Worm (Caenorhabditis elegans) whole organism, early embryonic: ENCODE measurements around the gene AH9.6.

Experiments used
- B0310.2 ChIP-seq: sonication (generic microtip); optimal IDR thresholded peaks from 2 replicates; lab custom pipeline; 2016; ENCODE audit warnings: mild to moderate bottlenecking, missing genetic modification characterization, missing compliant biosample characterization
- F13C5.2 ChIP-seq: sonication (generic microtip); optimal IDR thresholded peaks from 2 replicates; lab custom pipeline; 2017; ENCODE audit warnings: mild to moderate bottlenecking, missing genetic modification characterization, inconsistent platforms, missing compliant biosample characterization
- aly-1 ChIP-seq: sonication (generic microtip); optimal IDR thresholded peaks from 2 replicates; lab custom pipeline; 2016; ENCODE audit warnings: missing genetic modification characterization, missing compliant biosample characterization
- ama-1 ChIP-seq: fragments of 150-350 bp; optimal IDR thresholded peaks from 2 replicates; lab custom pipeline; 2014
- ceh-13 ChIP-seq: fragments of 200-800 bp; sonication (Bioruptor generic); optimal IDR thresholded peaks from 2 replicates; lab custom pipeline; 2018; ENCODE audit warnings: mild to moderate bottlenecking, missing genetic modification characterization, missing compliant biosample characterization
- ets-7 ChIP-seq: sonication (generic microtip); optimal IDR thresholded peaks from 2 replicates; lab custom pipeline; 2016; ENCODE audit warnings: missing genotype, missing genetic modification characterization, missing compliant biosample characterization
- flt-1 ChIP-seq: fragments of 200-800 bp; sonication (Bioruptor generic); IDR thresholded peaks from 2 replicates; pipeline ENCODE4 v1.3.6; 2022; ENCODE audit warnings: missing genetic modification characterization, missing compliant biosample characterization
- hmbx-1 ChIP-seq: sonication (generic microtip); optimal IDR thresholded peaks from 2 replicates; lab custom pipeline; 2016; ENCODE audit warnings: mild to moderate bottlenecking, missing genetic modification characterization, missing compliant biosample characterization
- hmg-4 ChIP-seq: fragments of 200-800 bp; sonication (Bioruptor generic); optimal IDR thresholded peaks from 2 replicates; lab custom pipeline; 2018; ENCODE audit warnings: mild to moderate bottlenecking, missing genetic modification characterization, missing compliant biosample characterization
- hnd-1 ChIP-seq: sonication (generic microtip); optimal IDR thresholded peaks from 2 replicates; lab custom pipeline; 2016; ENCODE audit warnings: missing genetic modification characterization, missing compliant biosample characterization
- scrt-1 ChIP-seq: fragments of 200-800 bp; sonication (Bioruptor generic); IDR thresholded peaks from 2 replicates; pipeline ENCODE4 v1.3.6; 2022; ENCODE audit warnings: missing genetic modification characterization, missing compliant biosample characterization
- sea-1 ChIP-seq: fragments of 200-800 bp; sonication (Bioruptor generic); conservative IDR thresholded peaks from 2 replicates; pipeline ENCODE4 v1.3.6; 2022; ENCODE audit warnings: missing genetic modification characterization, missing compliant biosample characterization
- tbx-11 ChIP-seq: fragments of 200-800 bp; sonication (Bioruptor generic); IDR thresholded peaks from 2 replicates; pipeline ENCODE4 v1.3.6; 2022; ENCODE audit warnings: missing genetic modification characterization, missing compliant biosample characterization
- tra-4 ChIP-seq: sonication (generic microtip); optimal IDR thresholded peaks from 2 replicates; lab custom pipeline; 2017; ENCODE audit warnings: missing genetic modification characterization, missing compliant biosample characterization

- no peak for TF ChIP-seq hnd-1 (tag; lab: Kevin White, UChicago)
- no peak for TF ChIP-seq ama-1 (lab: Kevin White, UChicago)
- TF ChIP-seq scrt-1 (GFP tag; lab: Robert Waterston, UW): no peak
- TF ChIP-seq B0310.2: no peak
- TF ChIP-seq F13C5.2 (tag; lab: Kevin White, UChicago): no peak
- no peak for TF ChIP-seq hmbx-1 (tag; lab: Kevin White, UChicago)
- no peak for TF ChIP-seq hmg-4 (GFP tag; lab: Kevin White, UChicago)
- TF ChIP-seq aly-1: no peak
- TF ChIP-seq ets-7 (tag; lab: Kevin White, UChicago): no peak
- TF ChIP-seq sea-1 (GFP tag; lab: Robert Waterston, UW): no peak
- TF ChIP-seq tra-4 (tag; lab: Kevin White, UChicago): no peak
- no peak for TF ChIP-seq ceh-13
- no peak for TF ChIP-seq flt-1
- TF ChIP-seq tbx-11 (GFP tag; lab: Robert Waterston, UW): no peak
These were observed 34.8 kb upstream of the AH9.6 start, which contains the start of gene hum-6 for ce11 chrX:2302782-2303181.
